Fruit fly (Drosophila melanogaster): ENCODE results near the gene CG32388.

Gene CG32388

DNA sequence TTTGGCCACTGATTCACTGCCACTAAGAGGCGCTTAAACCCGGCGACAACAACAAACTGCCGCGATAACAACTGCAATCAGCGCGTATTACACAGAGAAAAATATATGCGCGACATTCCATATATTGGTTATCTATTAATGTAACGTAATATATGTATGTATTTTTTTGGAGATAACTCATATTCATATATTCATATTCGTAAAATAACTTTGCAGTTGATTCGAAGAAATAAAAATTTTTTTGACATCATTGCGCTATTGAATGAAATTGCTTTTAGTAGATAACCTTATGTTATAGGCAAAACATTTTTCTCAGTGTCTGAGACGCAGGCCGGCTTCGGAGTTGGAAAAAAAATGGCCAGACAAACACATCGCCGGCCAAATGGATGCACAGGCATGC, 12.5 kb upstream of the CG32388 start (continued):
- TF ChIP-seq OdsH (GFP tag; optimal IDR thresholded peaks at IDR 0.05) (peak; percentile 54), Smox (GFP tag; optimal IDR thresholded peaks at IDR 0.05) (peak; percentile 48), Sox14 (GFP tag; optimal IDR thresholded peaks at IDR 0.05) (peak; percentile 28), CG6276 (GFP tag; optimal IDR thresholded peaks at IDR 0.05) (peak; percentile 58), CG15336 (GFP tag; IDR thresholded peaks at IDR 0.05) (peak; percentile 76), lz (GFP tag; optimal IDR thresholded peaks at IDR 0.05) (peak; percentile 36), cyc (GFP tag; optimal IDR thresholded peaks at IDR 0.05) (peak; percentile 21), Hr4 (GFP tag; optimal IDR thresholded peaks at IDR 0.05) (peak; percentile 84)

DNA sequence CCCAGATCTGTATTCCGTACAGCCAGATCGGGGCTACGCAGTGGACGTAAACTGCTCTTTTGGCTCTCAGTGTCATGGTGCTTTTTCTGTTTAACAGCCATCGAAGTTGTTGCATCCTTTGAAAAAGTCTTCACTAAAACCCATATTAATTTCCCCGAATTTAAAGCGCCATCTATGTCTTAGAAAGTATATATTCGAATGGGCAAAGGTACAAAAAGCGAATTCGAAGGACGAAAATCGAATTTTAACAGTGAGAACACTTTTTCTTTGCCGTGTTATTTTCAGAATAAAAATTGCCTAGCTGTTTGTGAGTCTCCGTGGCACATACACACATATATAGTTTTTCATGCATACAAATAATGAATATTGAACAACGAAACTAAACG, 11.0 kb upstream of the CG32388 start:
- TF ChIP-seq Eip75B (GFP tag; optimal IDR thresholded peaks at IDR 0.05) (no peak), CG31627 (GFP tag; optimal IDR thresholded peaks at IDR 0.05) (no peak), acj6 (GFP tag; optimal IDR thresholded peaks at IDR 0.05) (no peak), CG10669 (GFP tag; optimal IDR thresholded peaks at IDR 0.05) (no peak), Eip78C (GFP tag) (no peak), CG3919 (GFP tag; optimal IDR thresholded peaks at IDR 0.05) (no peak)

DNA sequence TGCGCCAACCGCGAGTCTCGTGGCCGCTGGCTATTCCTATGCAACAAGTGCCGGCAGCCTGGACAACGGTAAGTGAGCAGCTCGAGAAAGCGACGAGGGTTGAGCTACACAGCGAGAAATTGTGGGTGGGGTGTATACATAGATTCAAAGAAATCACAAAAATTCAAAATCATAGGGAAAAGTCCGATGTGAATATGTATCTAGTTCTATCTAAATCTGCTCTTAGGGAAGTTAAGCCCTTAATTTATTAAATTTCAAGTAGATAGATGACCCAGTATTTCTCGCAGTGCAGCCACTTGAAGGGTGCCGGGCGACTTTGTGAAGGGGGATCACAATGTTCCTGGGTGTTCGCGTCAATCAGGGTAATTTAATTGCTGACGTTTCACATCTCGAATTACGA, 9.0 kb upstream of the CG32388 start:
- TF ChIP-seq CG9139 (GFP tag; optimal IDR thresholded peaks at IDR 0.05) (no peak), Ets96B (tag; optimal IDR thresholded peaks at IDR 0.05) (no peak), Gug (GFP tag; IDR thresholded peaks at IDR 0.05) (no peak), fd85E (GFP tag; optimal IDR thresholded peaks at IDR 0.05) (no peak), CG32006 (GFP tag; optimal IDR thresholded peaks at IDR 0.05) (no peak), esn (GFP tag; optimal IDR thresholded peaks at IDR 0.05) (no peak), cyc (GFP tag; optimal IDR thresholded peaks at IDR 0.05) (no peak), Lpt (GFP tag; optimal IDR thresholded peaks at IDR 0.05) (no peak), dac (GFP tag; optimal IDR thresholded peaks at IDR 0.05) (no peak), CG8632 (GFP tag; optimal IDR thresholded peaks at IDR 0.05) (no peak), CG6808 (GFP tag; optimal IDR thresholded peaks at IDR 0.05) (no peak), CG34406 (GFP tag; optimal IDR thresholded peaks at IDR 0.05) (no peak), CG11902 (GFP tag; optimal IDR thresholded peaks at IDR 0.05) (no peak), CG6276 (GFP tag; optimal IDR thresholded peaks at IDR 0.05) (no peak), CG8319 (GFP tag; optimal IDR thresholded peaks at IDR 0.05) (no peak), pdm3 (GFP tag; optimal IDR thresholded peaks at IDR 0.05) (no peak), Eip75B (GFP tag; optimal IDR thresholded peaks at IDR 0.05) (no peak), Ets21C (GFP tag; optimal IDR thresholded peaks at IDR 0.05) (no peak), fkh (GFP tag; optimal IDR thresholded peaks at IDR 0.05) (no peak)

DNA sequence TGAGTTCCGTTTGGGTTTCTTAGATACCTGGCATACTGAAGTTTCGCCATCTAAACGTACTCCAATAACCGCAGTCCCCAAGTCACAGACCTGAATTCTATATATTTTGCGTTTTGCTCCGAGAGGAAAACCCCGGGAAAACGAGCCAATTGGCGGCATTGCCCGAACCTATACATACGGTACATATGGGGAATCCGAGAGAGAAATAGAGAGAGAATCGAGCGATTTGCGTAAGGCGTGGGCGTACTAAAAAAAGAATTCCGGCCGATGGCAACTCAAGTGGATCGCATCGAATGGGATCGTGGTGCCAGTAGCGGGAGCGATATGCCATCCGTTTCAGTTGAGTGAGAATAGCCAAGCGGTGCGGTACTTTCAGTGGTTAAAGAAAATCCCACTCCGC, 5.9 kb upstream of the CG32388 start, which contains the start of gene bin:
TSS of gene bin (plus strand) at position 335 of the 400 bp plus-strand sequence.
- TF ChIP-seq Ets21C (GFP tag; optimal IDR thresholded peaks at IDR 0.05) (no peak), Met (GFP tag; optimal IDR thresholded peaks at IDR 0.05) (no peak), CG11902 (GFP tag; optimal IDR thresholded peaks at IDR 0.05) (no peak), CG16779 (tag; optimal IDR thresholded peaks at IDR 0.05) (no peak), Hr4 (GFP tag; optimal IDR thresholded peaks at IDR 0.05) (no peak), CG1621 (tag; optimal IDR thresholded peaks at IDR 0.05) (no peak), svp (GFP tag) (no peak), Lpt (GFP tag; optimal IDR thresholded peaks at IDR 0.05) (no peak), vri (GFP tag; optimal IDR thresholded peaks at IDR 0.05) (no peak), Eip75B (GFP tag; optimal IDR thresholded peaks at IDR 0.05) (no peak), acj6 (GFP tag; optimal IDR thresholded peaks at IDR 0.05) (no peak), Sox102F (GFP tag; optimal IDR thresholded peaks at IDR 0.05) (no peak)

Measured in whole organism, prepupa.